Fruit fly (Drosophila melanogaster) whole organism, adult: ENCODE results near the gene retm.

Experiments
- CG11617 ChIP-seq: fragments of 200-800 bp; sonication (Bioruptor generic); optimal IDR thresholded peaks from 2 replicates; lab custom pipeline; 2017; ENCODE audit warnings: mild to moderate bottlenecking, missing biosample characterization, missing genetic modification reagents, missing genetic modification characterization
- CG12768 ChIP-seq: fragments of 200-800 bp; sonication (Bioruptor generic); optimal IDR thresholded peaks from 2 replicates; lab custom pipeline; 2017; ENCODE audit warnings: missing biosample characterization, missing genetic modification characterization, mild to moderate bottlenecking, moderate library complexity, missing genetic modification reagents
- CG14711 ChIP-seq: fragments of 200-800 bp; sonication (Bioruptor generic); optimal IDR thresholded peaks from 2 replicates; lab custom pipeline; 2018; ENCODE audit warnings: missing biosample characterization, mild to moderate bottlenecking, missing genetic modification characterization, moderate library complexity
- CG1620 ChIP-seq: fragments of 200-800 bp; sonication (Bioruptor generic); optimal IDR thresholded peaks from 2 replicates; lab custom pipeline; 2016; ENCODE audit warnings: missing biosample characterization, missing genetic modification characterization
- CG33017 ChIP-seq: fragments of 200-800 bp; sonication (Bioruptor generic); optimal IDR thresholded peaks from 2 replicates; lab custom pipeline; 2018; ENCODE audit warnings: missing biosample characterization, mild to moderate bottlenecking, missing genetic modification characterization, moderate library complexity
- CG5204 ChIP-seq: fragments of 200-800 bp; sonication (Bioruptor generic); optimal IDR thresholded peaks from 2 replicates; lab custom pipeline; 2016; ENCODE audit warnings: missing biosample characterization, missing genetic modification characterization
- CG7045 ChIP-seq: fragments of 200-800 bp; sonication (Bioruptor generic); optimal IDR thresholded peaks from 2 replicates; lab custom pipeline; 2017; ENCODE audit warnings: missing biosample characterization, mild to moderate bottlenecking, missing genetic modification characterization
- CG7101 ChIP-seq: fragments of 200-800 bp; sonication (Bioruptor generic); optimal IDR thresholded peaks from 2 replicates; lab custom pipeline; 2018; ENCODE audit warnings: missing biosample characterization, mild to moderate bottlenecking, missing genetic modification characterization, moderate library complexity
- Clk ChIP-seq: fragments of 200-800 bp; sonication (Bioruptor generic); optimal IDR thresholded peaks from 2 replicates; lab custom pipeline; 2017; ENCODE audit warnings: missing biosample characterization, missing genetic modification characterization
- Crg-1 ChIP-seq: fragments of 200-800 bp; sonication (Bioruptor generic); optimal IDR thresholded peaks from 2 replicates; lab custom pipeline; 2016; ENCODE audit warnings: missing biosample characterization, missing genetic modification characterization
- Hr96 ChIP-seq: fragments of 200-800 bp; sonication (Bioruptor generic); optimal IDR thresholded peaks from 2 replicates; lab custom pipeline; 2016; ENCODE audit warnings: missing biosample characterization, missing genetic modification characterization
- Mnt ChIP-seq: fragments of 200-800 bp; sonication (Bioruptor generic); optimal IDR thresholded peaks from 2 replicates; lab custom pipeline; 2016; ENCODE audit warnings: missing biosample characterization, mild to moderate bottlenecking, missing genetic modification characterization
- bab1 ChIP-seq: fragments of 200-800 bp; sonication (Bioruptor generic); optimal IDR thresholded peaks from 3 replicates; lab custom pipeline; 2019; ENCODE audit warnings: missing biosample characterization, mild to moderate bottlenecking, missing genetic modification characterization, moderate library complexity
- cic ChIP-seq: fragments of 200-800 bp; sonication (Bioruptor generic); optimal IDR thresholded peaks from 2 replicates; lab custom pipeline; 2017; ENCODE audit warnings: missing biosample characterization, mild to moderate bottlenecking, missing genetic modification characterization, moderate library complexity
- cnc ChIP-seq, 2 experiments: fragments of >200 bp; optimal IDR thresholded peaks; 2 replicates each; lab custom pipeline; 2017
- kay ChIP-seq: fragments of 200-800 bp; sonication (Bioruptor generic); peaks from one replicate; lab custom pipeline; 2016; ENCODE audit warnings: missing biosample characterization, missing genetic modification characterization, borderline replicate concordance
- ovo ChIP-seq: fragments of 200-800 bp; sonication (Bioruptor generic); optimal IDR thresholded peaks from 2 replicates; lab custom pipeline; 2016; ENCODE audit warnings: missing biosample characterization, missing genetic modification characterization
- pad ChIP-seq: fragments of 200-800 bp; sonication (Bioruptor generic); optimal IDR thresholded peaks from 3 replicates; lab custom pipeline; 2017; ENCODE audit warnings: missing biosample characterization, missing genetic modification characterization, mild to moderate bottlenecking, moderate library complexity, missing genetic modification reagents
- tj ChIP-seq: fragments of 200-800 bp; sonication (Bioruptor generic); optimal IDR thresholded peaks from 3 replicates; lab custom pipeline; 2017; ENCODE audit warnings: missing biosample characterization, mild to moderate bottlenecking, missing genetic modification characterization, moderate library complexity
- toe ChIP-seq: fragments of 200-800 bp; sonication (Bioruptor generic); optimal IDR thresholded peaks from 2 replicates; lab custom pipeline; 2016; ENCODE audit warnings: missing biosample characterization, missing genetic modification characterization

The retm gene

DNA sequence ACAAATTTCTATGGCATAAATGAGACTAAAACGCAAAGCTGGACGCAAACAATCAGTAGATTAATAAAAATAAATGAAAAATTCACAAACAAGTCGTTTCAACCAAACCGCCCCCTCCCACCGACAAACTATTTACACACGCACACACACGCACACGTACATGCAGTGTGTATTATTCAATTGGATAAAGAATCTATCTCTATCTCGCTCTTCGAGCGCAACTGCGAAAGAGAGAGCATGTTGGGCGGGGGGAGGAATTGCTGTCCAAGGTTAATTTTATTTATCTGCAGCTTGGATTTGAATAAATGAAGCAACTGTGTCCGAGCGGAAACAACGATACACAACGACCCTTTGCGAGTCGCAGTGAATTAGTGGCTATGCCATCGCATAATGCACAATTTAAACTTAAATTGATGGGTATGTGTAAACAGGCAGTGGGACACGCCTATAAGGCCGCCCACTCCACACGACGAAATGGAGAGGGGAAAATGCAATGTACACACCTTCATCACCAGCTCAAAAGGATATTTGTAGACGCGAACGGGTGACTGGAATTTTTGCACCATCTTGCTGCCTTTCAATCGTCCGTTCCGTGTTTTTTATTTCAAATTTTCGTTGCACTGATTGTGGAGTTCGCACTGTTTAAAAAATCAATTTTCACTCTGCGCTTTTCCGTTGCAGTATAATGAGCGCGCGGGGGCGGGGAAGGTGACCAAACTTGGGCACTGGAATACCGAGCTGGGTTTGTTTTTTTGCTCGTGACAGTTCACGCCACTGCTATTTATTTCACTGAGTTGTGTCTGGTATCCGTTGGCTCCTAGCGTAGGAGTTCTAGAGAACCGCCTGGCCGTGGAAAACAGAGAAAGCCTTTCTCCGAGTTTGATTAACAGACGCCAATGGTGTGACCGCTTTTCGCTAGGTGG lies at the start of gene retm:
TSS of gene retm (minus strand) at position 898 of the 923 bp plus-strand sequence.
- TF ChIP-seq Hr96 (GFP tag; lab: Kevin White, UChicago) (no peak), CG12768 (peak; percentile 59), ovo (GFP tag; lab: Kevin White, UChicago) (peak; percentile 41), tj (GFP tag; lab: Kevin White, UChicago) (peak; percentile 47), CG5204 (no peak), CG14711 (tag; lab: Kevin White, UChicago) (no peak), toe (GFP tag; lab: Kevin White, UChicago) (no peak), Crg-1 (GFP tag; lab: Kevin White, UChicago) (peak; percentile 47), cic (GFP tag; lab: Kevin White, UChicago) (peak; percentile 76), CG11617 (no peak), bab1 (GFP tag; lab: Kevin White, UChicago) (no peak), Clk (GFP tag; lab: Kevin White, UChicago) (peak; percentile 9), CG1620 (GFP tag; lab: Kevin White, UChicago) (no peak), cnc (optimal IDR thresholded peaks at IDR 0.05; lab: Kevin White, UChicago) (no peak), kay (no peak), CG7045 (no peak), CG7101 (peak; percentile 57), pad (GFP tag; lab: Kevin White, UChicago) (peak; percentile 68), Mnt (GFP tag; lab: Kevin White, UChicago) (peak; percentile 46), CG33017 (tag; lab: Kevin White, UChicago) (peak; percentile 0)

DNA sequence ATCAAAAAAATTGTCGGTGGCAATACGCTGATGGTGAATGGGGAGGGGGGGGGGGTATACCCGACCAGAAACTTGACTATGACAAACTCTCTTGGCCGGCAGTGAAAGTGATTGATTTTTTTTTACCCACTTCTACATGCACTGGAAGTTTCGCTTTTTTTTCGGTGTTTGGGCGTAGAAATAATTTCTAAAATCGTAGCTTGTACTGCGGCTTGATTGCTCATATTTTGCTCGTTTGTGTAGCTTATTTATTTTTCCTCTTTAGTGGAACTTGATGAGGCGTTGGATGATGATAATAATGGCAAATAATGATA lies 48.0 kb upstream of the retm start:
- TF ChIP-seq CG5204 (no peak), CG1620 (GFP tag; lab: Kevin White, UChicago) (no peak), CG7045 (no peak), bab1 (GFP tag; lab: Kevin White, UChicago) (no peak), Hr96 (GFP tag; lab: Kevin White, UChicago) (no peak), cic (GFP tag; lab: Kevin White, UChicago) (no peak), Clk (GFP tag; lab: Kevin White, UChicago) (no peak), toe (GFP tag; lab: Kevin White, UChicago) (no peak), cnc (optimal IDR thresholded peaks at IDR 0.05; lab: Kevin White, UChicago) (no peak), pad (GFP tag; lab: Kevin White, UChicago) (no peak), CG33017 (tag; lab: Kevin White, UChicago) (no peak), Mnt (GFP tag; lab: Kevin White, UChicago) (no peak), tj (GFP tag; lab: Kevin White, UChicago) (no peak), CG14711 (tag; lab: Kevin White, UChicago) (no peak), kay (no peak)

DNA sequence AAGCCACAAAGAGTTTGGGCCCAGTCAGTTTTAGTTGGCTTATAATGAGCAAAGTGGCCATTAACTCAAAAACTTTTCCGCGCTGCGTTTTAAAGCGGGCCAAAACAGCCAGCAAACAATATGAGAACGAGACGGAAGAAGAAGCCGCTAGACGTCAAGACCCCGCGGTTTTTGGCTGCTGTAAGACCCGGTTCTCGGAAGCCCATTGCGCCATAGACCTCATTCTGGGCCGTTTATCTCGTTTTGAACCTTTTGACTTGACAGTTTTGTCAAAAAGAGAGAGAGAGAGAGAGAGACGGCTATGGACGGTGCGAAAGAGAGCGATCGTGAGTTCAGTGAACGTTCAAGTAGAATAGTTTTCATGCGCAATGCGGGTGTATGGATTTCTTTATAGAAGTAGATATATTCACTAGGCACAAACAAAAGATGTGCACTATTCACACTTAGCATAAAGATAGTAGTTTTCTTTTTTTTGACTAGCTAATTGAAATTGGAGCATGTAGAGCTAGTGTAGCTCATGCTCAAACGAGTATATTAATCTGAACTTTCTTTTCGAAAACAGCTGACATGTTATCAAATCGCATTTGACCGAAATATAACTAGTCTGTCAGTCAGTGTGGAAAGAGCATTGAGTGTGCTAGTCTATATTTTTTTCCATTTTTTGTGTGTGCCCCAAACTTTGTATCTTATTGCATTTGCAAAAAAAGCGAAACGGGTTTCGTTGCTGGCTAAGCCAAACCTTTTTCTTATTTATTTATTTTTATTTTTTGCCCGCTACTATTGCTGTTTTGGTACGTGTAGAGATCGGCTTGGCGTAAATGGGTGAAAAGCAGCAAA lies 47.4 kb upstream of the retm start:
- TF ChIP-seq CG14711 (tag; lab: Kevin White, UChicago) (no peak), CG1620 (GFP tag; lab: Kevin White, UChicago) (no peak), bab1 (GFP tag; lab: Kevin White, UChicago) (no peak), Mnt (GFP tag; lab: Kevin White, UChicago) (no peak), CG5204 (no peak), pad (GFP tag; lab: Kevin White, UChicago) (no peak), kay (no peak), cic (GFP tag; lab: Kevin White, UChicago) (no peak)

DNA sequence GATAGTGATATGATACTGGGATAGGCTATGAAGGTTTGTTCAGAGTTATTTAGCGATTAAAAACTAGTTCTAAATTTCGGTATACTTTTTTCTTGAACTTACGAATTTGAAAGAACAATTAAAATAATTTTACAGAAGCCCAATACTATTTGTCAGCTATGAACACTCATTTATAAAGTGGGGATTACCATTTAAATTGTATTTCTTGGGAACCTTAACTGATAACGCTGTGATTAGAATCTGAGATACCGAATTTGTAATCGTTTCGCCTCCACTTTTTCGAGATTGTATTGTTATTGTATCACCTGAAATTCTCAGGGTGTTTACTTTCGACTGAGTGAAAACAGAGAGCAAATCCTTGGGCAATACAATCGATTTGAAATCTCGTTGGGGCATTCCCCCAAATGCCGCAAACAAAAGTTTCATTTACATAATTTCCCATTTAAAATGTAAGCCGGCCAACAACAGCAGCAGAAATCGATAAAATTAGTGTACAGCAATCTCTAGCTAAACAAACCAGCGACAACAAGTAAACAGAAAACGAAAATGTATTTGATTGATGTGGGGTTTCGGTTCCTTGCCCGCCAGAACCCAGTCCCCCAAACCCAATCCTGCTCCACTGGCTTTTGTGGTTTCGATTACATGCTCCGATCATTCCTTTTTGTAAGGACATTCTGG lies 45.1 kb upstream of the retm start:
- no peak for TF ChIP-seq CG7101
- no peak for TF ChIP-seq cnc (optimal IDR thresholded peaks at IDR 0.05; lab: Kevin White, UChicago)
- no peak for TF ChIP-seq CG7045
- no peak for TF ChIP-seq ovo (GFP tag; lab: Kevin White, UChicago)
- no peak for TF ChIP-seq CG12768
- no peak for TF ChIP-seq CG33017 (tag; lab: Kevin White, UChicago)
- TF ChIP-seq kay: no peak
- no peak for TF ChIP-seq tj (GFP tag; lab: Kevin White, UChicago)
- no peak for TF ChIP-seq CG5204
- TF ChIP-seq Mnt (GFP tag; lab: Kevin White, UChicago): no peak
- no peak for TF ChIP-seq Crg-1 (GFP tag; lab: Kevin White, UChicago)
- no peak for TF ChIP-seq bab1 (GFP tag; lab: Kevin White, UChicago)
- TF ChIP-seq toe (GFP tag; lab: Kevin White, UChicago): no peak
- no peak for TF ChIP-seq CG1620 (GFP tag; lab: Kevin White, UChicago)

DNA sequence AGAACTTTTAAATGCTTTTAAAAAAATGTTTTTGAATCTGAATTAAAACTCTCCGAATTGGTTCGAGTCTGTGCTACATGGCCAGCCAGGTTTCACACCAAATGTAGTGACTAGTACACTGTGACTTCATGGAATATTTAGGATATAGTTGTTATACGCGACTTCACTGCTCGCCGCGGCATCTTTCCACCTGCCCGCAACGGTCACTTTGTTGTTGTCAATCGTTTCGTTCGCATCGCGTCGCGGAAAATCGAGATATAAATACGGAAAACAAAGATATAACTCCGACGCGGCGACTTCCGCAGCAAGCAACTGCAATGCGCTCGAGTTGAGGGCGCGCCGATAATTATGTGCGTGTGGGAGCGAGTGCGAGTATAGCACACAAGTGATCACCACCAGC lies 42.7 kb upstream of the retm start, which contains the start of gene CG31637:
TSS of gene CG31637 (plus strand) at position 200 of the 400 bp plus-strand sequence.
- no peak for TF ChIP-seq tj (GFP tag; lab: Kevin White, UChicago)
- no peak for TF ChIP-seq CG14711 (tag; lab: Kevin White, UChicago)
- no peak for TF ChIP-seq ovo (GFP tag; lab: Kevin White, UChicago)
- TF ChIP-seq pad (GFP tag; lab: Kevin White, UChicago): peak; percentile 18
- TF ChIP-seq CG33017 (tag; lab: Kevin White, UChicago): no peak
- no peak for TF ChIP-seq Hr96 (GFP tag; lab: Kevin White, UChicago)
- no peak for TF ChIP-seq CG12768
- no peak for TF ChIP-seq Crg-1 (GFP tag; lab: Kevin White, UChicago)
- TF ChIP-seq CG5204: no peak
- no peak for TF ChIP-seq CG1620 (GFP tag; lab: Kevin White, UChicago)
- no peak for TF ChIP-seq toe (GFP tag; lab: Kevin White, UChicago)
- TF ChIP-seq Clk (GFP tag; lab: Kevin White, UChicago): no peak
- peak; percentile 55 for TF ChIP-seq bab1 (GFP tag; lab: Kevin White, UChicago)
- no peak for TF ChIP-seq CG11617
- TF ChIP-seq Mnt (GFP tag; lab: Kevin White, UChicago): no peak
- peak; percentile 11 for TF ChIP-seq cic (GFP tag; lab: Kevin White, UChicago)
- TF ChIP-seq CG7101: peak; percentile 15
- no peak for TF ChIP-seq cnc (optimal IDR thresholded peaks at IDR 0.05; lab: Kevin White, UChicago)
- TF ChIP-seq CG7045: no peak
